Worm (Caenorhabditis elegans) whole organism, mixed stage, embryonic: ENCODE results near the gene aly-3.

Experiments used
- M03D4.4 ChIP-seq: sonication (generic microtip); optimal IDR thresholded peaks from 2 replicates; lab custom pipeline; 2017; ENCODE audit warnings: mild to moderate bottlenecking, missing genetic modification characterization, missing compliant biosample characterization
- bed-3 ChIP-seq: fragments of 200-800 bp; sonication (Bioruptor generic); optimal IDR thresholded peaks from 3 replicates; lab custom pipeline; 2018; ENCODE audit warnings: mild to moderate bottlenecking, missing genetic modification characterization, moderate library complexity, missing compliant biosample characterization
- blmp-1 ChIP-seq: fragments of 150-350 bp; optimal IDR thresholded peaks from 2 replicates; lab custom pipeline; 2014; ENCODE audit warnings: missing biosample characterization, missing genetic modification characterization
- ceh-39 ChIP-seq: fragments of 150-350 bp; optimal IDR thresholded peaks from 2 replicates; lab custom pipeline; 2014; ENCODE audit warnings: missing biosample characterization, missing genetic modification characterization
- ceh-43 ChIP-seq: fragments of 200-800 bp; sonication (Bioruptor generic); optimal IDR thresholded peaks from 2 replicates; lab custom pipeline; 2018; ENCODE audit warnings: mild to moderate bottlenecking, missing genetic modification characterization, moderate library complexity, missing compliant biosample characterization
- ceh-83 ChIP-seq: fragments of 200-800 bp; sonication (Bioruptor generic); optimal IDR thresholded peaks from 2 replicates; lab custom pipeline; 2018; ENCODE audit warnings: mild to moderate bottlenecking, missing genetic modification characterization, missing compliant biosample characterization
- ces-1 ChIP-seq: fragments of 150-350 bp; optimal IDR thresholded peaks from 2 replicates; lab custom pipeline; 2014; ENCODE audit warnings: missing biosample characterization, missing genetic modification reagents, missing genetic modification characterization
- cnd-1 ChIP-seq: fragments of 200-800 bp; sonication (Bioruptor generic); optimal IDR thresholded peaks from 2 replicates; lab custom pipeline; 2018; ENCODE audit warnings: mild to moderate bottlenecking, missing genetic modification characterization, missing compliant biosample characterization
- drap-1 ChIP-seq: fragments of 200-800 bp; sonication (Bioruptor generic); optimal IDR thresholded peaks from 3 replicates; lab custom pipeline; 2018; ENCODE audit warnings: mild to moderate bottlenecking, missing genetic modification characterization, missing compliant biosample characterization
- elt-1 ChIP-seq: sonication (generic microtip); optimal IDR thresholded peaks from 2 replicates; lab custom pipeline; 2017; ENCODE audit warnings: missing genetic modification characterization, mild to moderate bottlenecking, missing compliant biosample characterization, antibody characterized with exemption, moderate library complexity, borderline replicate concordance; ENCODE audit not compliant: insufficient read depth
- elt-3 ChIP-seq: fragments of 150-350 bp; optimal IDR thresholded peaks from 2 replicates; lab custom pipeline; 2014; ENCODE audit warnings: missing biosample characterization, missing genetic modification characterization
- flh-1 ChIP-seq: fragments of 200-800 bp; sonication (Bioruptor generic); optimal IDR thresholded peaks from 2 replicates; lab custom pipeline; 2018; ENCODE audit warnings: mild to moderate bottlenecking, missing genetic modification characterization, moderate library complexity, missing compliant biosample characterization
- ham-2 ChIP-seq: fragments of 200-800 bp; sonication (Bioruptor generic); optimal IDR thresholded peaks from 2 replicates; lab custom pipeline; 2018; ENCODE audit warnings: mild to moderate bottlenecking, missing genetic modification characterization, missing compliant biosample characterization
- hlh-1 ChIP-seq: fragments of 150-350 bp; optimal IDR thresholded peaks from 2 replicates; lab custom pipeline; 2014; ENCODE audit warnings: missing biosample characterization, missing genetic modification reagents, missing genetic modification characterization
- lin-13 ChIP-seq: fragments of 150-350 bp; optimal IDR thresholded peaks from 2 replicates; lab custom pipeline; 2014; ENCODE audit warnings: missing biosample characterization, missing genetic modification characterization
- lin-32 ChIP-seq: fragments of 200-800 bp; sonication (Bioruptor generic); optimal IDR thresholded peaks from 2 replicates; lab custom pipeline; 2018; ENCODE audit warnings: mild to moderate bottlenecking, missing genetic modification characterization, missing compliant biosample characterization
- lsy-2 ChIP-seq: fragments of 150-350 bp; optimal IDR thresholded peaks from 2 replicates; lab custom pipeline; 2014; ENCODE audit warnings: missing biosample characterization, missing genetic modification characterization
- mab-5 ChIP-seq: fragments of 150-350 bp; optimal IDR thresholded peaks from 2 replicates; lab custom pipeline; 2014; ENCODE audit warnings: missing biosample characterization, missing genetic modification characterization
- mep-1 ChIP-seq: fragments of 150-350 bp; optimal IDR thresholded peaks from 2 replicates; lab custom pipeline; 2017; ENCODE audit warnings: missing biosample characterization, missing genetic modification reagents, missing genetic modification characterization, inconsistent platforms
- mls-2 ChIP-seq: sonication (generic microtip); optimal IDR thresholded peaks from 2 replicates; lab custom pipeline; 2016; ENCODE audit warnings: mild to moderate bottlenecking, missing genetic modification characterization, moderate library complexity, missing compliant biosample characterization
- nhr-12 ChIP-seq: fragments of 150-350 bp; optimal IDR thresholded peaks from 2 replicates; lab custom pipeline; 2014; ENCODE audit warnings: missing biosample characterization, missing genetic modification characterization
- nhr-2 ChIP-seq: fragments of 150-350 bp; optimal IDR thresholded peaks from 2 replicates; lab custom pipeline; 2014; ENCODE audit warnings: missing biosample characterization, missing genetic modification characterization
- nhr-237 ChIP-seq: fragments of 150-350 bp; optimal IDR thresholded peaks from 2 replicates; lab custom pipeline; 2014; ENCODE audit warnings: missing biosample characterization, missing genetic modification characterization
- nhr-28 ChIP-seq: fragments of 150-350 bp; optimal IDR thresholded peaks from 2 replicates; lab custom pipeline; 2014; ENCODE audit warnings: missing biosample characterization, missing genetic modification characterization
- pha-4 ChIP-seq: fragments of 150-350 bp; optimal IDR thresholded peaks from 2 replicates; lab custom pipeline; 2018; ENCODE audit warnings: missing biosample characterization, missing genetic modification reagents, missing genetic modification characterization
- sem-2 ChIP-seq: fragments of 200-800 bp; sonication (Bioruptor generic); optimal IDR thresholded peaks from 2 replicates; lab custom pipeline; 2018; ENCODE audit warnings: mild to moderate bottlenecking, missing genetic modification characterization, missing compliant biosample characterization
- snpc-4 ChIP-seq: fragments of 150-350 bp; optimal IDR thresholded peaks from 2 replicates; lab custom pipeline; 2014; ENCODE audit warnings: missing biosample characterization, missing genetic modification characterization
- sptf-1 ChIP-seq: sonication (generic microtip); optimal IDR thresholded peaks from 2 replicates; lab custom pipeline; 2017; ENCODE audit warnings: mild to moderate bottlenecking, missing genetic modification characterization, moderate library complexity, missing compliant biosample characterization
- tbx-8 ChIP-seq: fragments of 200-800 bp; sonication (Bioruptor generic); optimal IDR thresholded peaks from 2 replicates; lab custom pipeline; 2018; ENCODE audit warnings: mild to moderate bottlenecking, missing genetic modification characterization, moderate library complexity, missing compliant biosample characterization
- unc-120 ChIP-seq: sonication (generic microtip); optimal IDR thresholded peaks from 2 replicates; lab custom pipeline; 2017; ENCODE audit warnings: missing genetic modification characterization, missing compliant biosample characterization; ENCODE audit not compliant: poor library complexity, severe bottlenecking
- unc-39 ChIP-seq: fragments of 150-350 bp; optimal IDR thresholded peaks from 2 replicates; lab custom pipeline; 2014; ENCODE audit warnings: missing biosample characterization, missing genetic modification characterization
- unc-62 ChIP-seq: fragments of 150-350 bp; optimal IDR thresholded peaks from 2 replicates; lab custom pipeline; 2014; ENCODE audit warnings: missing biosample characterization, missing genetic modification reagents, missing genetic modification characterization
- zip-8 ChIP-seq: fragments of 150-350 bp; optimal IDR thresholded peaks from 2 replicates; lab custom pipeline; 2014; ENCODE audit warnings: missing biosample characterization, missing genetic modification characterization
- ztf-11 ChIP-seq: fragments of 150-350 bp; optimal IDR thresholded peaks from 2 replicates; lab custom pipeline; 2014; ENCODE audit warnings: missing biosample characterization, missing genetic modification characterization

aly-3 gene

ce11 chrIV:12084178-12084577, 38.9 kb upstream of the aly-3 start, which contains the start of gene repo-1:
repo-1 (plus strand) TSS chrIV:12084478.
- TF ChIP-seq unc-39 (tag; lab: Kevin White, UChicago) (no peak), mab-5 (tag; lab: Kevin White, UChicago) (no peak), unc-62 (no peak), ceh-39 (tag; lab: Kevin White, UChicago) (no peak), bed-3 (GFP tag; lab: Kevin White, UChicago) (no peak), nhr-28 (tag; lab: Kevin White, UChicago) (no peak), nhr-237 (tag; lab: Kevin White, UChicago) (no peak), nhr-12 (tag; lab: Kevin White, UChicago) (no peak), snpc-4 (tag; lab: Kevin White, UChicago) (no peak), lin-13 (tag; lab: Kevin White, UChicago) (no peak), flh-1 (GFP tag; lab: Kevin White, UChicago) (no peak), hlh-1 (tag; lab: Kevin White, UChicago) (no peak), cnd-1 (tag; lab: Kevin White, UChicago) (no peak)
- TF ChIP-seq, all 35 proteins: peak for 0

- no peak for TF ChIP-seq nhr-12 (tag; lab: Kevin White, UChicago)
- TF ChIP-seq flh-1 (GFP tag; lab: Kevin White, UChicago), result no peak
- no peak for TF ChIP-seq sptf-1
- no peak for TF ChIP-seq ztf-11 (tag; lab: Kevin White, UChicago)
- no peak for TF ChIP-seq lin-13 (tag; lab: Kevin White, UChicago)
- no peak for TF ChIP-seq unc-62
- TF ChIP-seq snpc-4 (tag; lab: Kevin White, UChicago), result no peak
- TF ChIP-seq hlh-1 (tag; lab: Kevin White, UChicago), result no peak
- TF ChIP-seq ceh-43, result no peak
- no peak for TF ChIP-seq ceh-39 (tag; lab: Kevin White, UChicago)
- TF ChIP-seq elt-3 (tag; lab: Kevin White, UChicago), result no peak
Observed at ce11 chrIV:12084587-12084986, 38.5 kb upstream of the aly-3 start.

- no peak for TF ChIP-seq nhr-28 (tag; lab: Kevin White, UChicago)
- no peak for TF ChIP-seq drap-1
- TF ChIP-seq tbx-8 (GFP tag; lab: Kevin White, UChicago), result no peak
- no peak for TF ChIP-seq ham-2 (GFP tag; lab: Kevin White, UChicago)
- TF ChIP-seq nhr-12 (tag; lab: Kevin White, UChicago), result no peak
- TF ChIP-seq bed-3 (GFP tag; lab: Kevin White, UChicago), result no peak
- TF ChIP-seq snpc-4 (tag; lab: Kevin White, UChicago), result no peak
- no peak for TF ChIP-seq cnd-1 (tag; lab: Kevin White, UChicago)
- TF ChIP-seq lsy-2 (tag; lab: Kevin White, UChicago), result no peak
- TF ChIP-seq mep-1, result no peak
- no peak for TF ChIP-seq hlh-1 (tag; lab: Kevin White, UChicago)
- TF ChIP-seq elt-1 (tag; lab: Kevin White, UChicago), result no peak
- TF ChIP-seq lin-13 (tag; lab: Kevin White, UChicago), result no peak
Observed at ce11 chrIV:12085120-12085519, 38.0 kb upstream of the aly-3 start, which contains the start of gene rbm-34. rbm-34 (plus strand) TSS chrIV:12085420.

- TF ChIP-seq snpc-4 (tag; lab: Kevin White, UChicago), result no peak
- TF ChIP-seq M03D4.4, result peak; percentile 82
- TF ChIP-seq ces-1, result no peak
- no peak for TF ChIP-seq nhr-2 (tag; lab: Kevin White, UChicago)
- peak; percentile 75 for TF ChIP-seq drap-1
- TF ChIP-seq sptf-1, result peak; percentile 83
- peak; percentile 80 for TF ChIP-seq ceh-83 (GFP tag; lab: Kevin White, UChicago)
- TF ChIP-seq mab-5 (tag; lab: Kevin White, UChicago), result no peak
- peak; percentile 23 for TF ChIP-seq elt-1 (tag; lab: Kevin White, UChicago)
- peak; percentile 84 for TF ChIP-seq mls-2
- no peak for TF ChIP-seq unc-62
- TF ChIP-seq nhr-28 (tag; lab: Kevin White, UChicago), result no peak
- TF ChIP-seq hlh-1 (tag; lab: Kevin White, UChicago), result no peak
- TF ChIP-seq pha-4 (tag; lab: Kevin White, UChicago), result peak; percentile 65
- peak; percentile 68 for TF ChIP-seq lin-32 (GFP tag; lab: Kevin White, UChicago)
- TF ChIP-seq tbx-8 (GFP tag; lab: Kevin White, UChicago), result peak; percentile 77
- TF ChIP-seq ceh-39 (tag; lab: Kevin White, UChicago), result no peak
- TF ChIP-seq ham-2 (GFP tag; lab: Kevin White, UChicago), result peak; percentile 88
- no peak for TF ChIP-seq blmp-1 (tag; lab: Kevin White, UChicago)
- TF ChIP-seq unc-120 (tag; lab: Kevin White, UChicago), result peak; percentile 57
- TF ChIP-seq cnd-1 (tag; lab: Kevin White, UChicago), result peak; percentile 77
- TF ChIP-seq flh-1 (GFP tag; lab: Kevin White, UChicago), result peak; percentile 25
- peak; percentile 42 for TF ChIP-seq sem-2 (GFP tag; lab: Kevin White, UChicago)
- TF ChIP-seq ceh-43, result peak; percentile 62
- TF ChIP-seq zip-8, result no peak
Observed at ce11 chrIV:12086498-12086897, 36.6 kb upstream of the aly-3 start.
